Worm (Caenorhabditis elegans) whole organism, L1 larva: ENCODE data around the gene wago-4.

Source experiments
- C34B4.2 ChIP-seq: sonication (generic microtip); optimal IDR thresholded peaks from 2 replicates; lab custom pipeline; 2017; ENCODE audit warnings: mild to moderate bottlenecking, missing genetic modification characterization, missing compliant biosample characterization
- aha-1 ChIP-seq: fragments of 150-350 bp; optimal IDR thresholded peaks from 2 replicates; lab custom pipeline; 2014; ENCODE audit warnings: missing biosample characterization, missing genetic modification characterization
- ceh-88 ChIP-seq: fragments of 200-800 bp; sonication (Bioruptor generic); IDR thresholded peaks from 2 replicates; pipeline ENCODE4 v1.3.6; 2022; ENCODE audit warnings: missing genetic modification characterization, missing compliant biosample characterization
- elt-3 ChIP-seq, 6 experiments: fragments of 150-350 bp in 1 of 6; sonication (generic microtip); optimal IDR thresholded peaks; 2 replicates each; lab custom pipeline; 2017 to 2018; ENCODE audit warnings: missing biosample characterization in 6 of 6, missing genetic modification characterization in 6 of 6, inconsistent platforms in 1 of 6
- lin-35 ChIP-seq, 2 experiments: fragments of 150-350 bp; optimal IDR thresholded peaks; 2 replicates each; lab custom pipeline; 2014; ENCODE audit warnings: missing biosample characterization in 2 of 2, missing genetic modification characterization in 2 of 2, missing genetic modification reagents in 2 of 2
- mef-2 ChIP-seq: fragments of 150-350 bp; optimal IDR thresholded peaks from 2 replicates; lab custom pipeline; 2014; ENCODE audit warnings: missing biosample characterization, missing genetic modification characterization
- pag-3 ChIP-seq: sonication (generic microtip); optimal IDR thresholded peaks from 2 replicates; lab custom pipeline; 2017; ENCODE audit warnings: missing genetic modification characterization, mild to moderate bottlenecking, missing compliant biosample characterization, antibody characterized with exemption, borderline replicate concordance; ENCODE audit not compliant: insufficient read depth
- snpc-4 ChIP-seq: fragments of 150-350 bp; optimal IDR thresholded peaks from 2 replicates; lab custom pipeline; 2014; ENCODE audit warnings: missing biosample characterization, missing genetic modification characterization
- unc-130 ChIP-seq: fragments of 150-350 bp; optimal IDR thresholded peaks from 2 replicates; lab custom pipeline; 2017; ENCODE audit warnings: missing biosample characterization, missing genetic modification characterization, inconsistent platforms
- ztf-11 ChIP-seq, 2 experiments: sonication (generic microtip); optimal IDR thresholded peaks; 2 replicates each; lab custom pipeline; 2016 to 2017; ENCODE audit warnings: missing genetic modification characterization in 2 of 2, missing biosample characterization in 1 of 2, missing compliant biosample characterization in 1 of 2
- ztf-4 ChIP-seq: fragments of 150-350 bp; optimal IDR thresholded peaks from 2 replicates; lab custom pipeline; 2014; ENCODE audit warnings: missing biosample characterization, missing genetic modification characterization

- TF ChIP-seq snpc-4 = no peak
- no peak for TF ChIP-seq C34B4.2 (tag; lab: Kevin White, UChicago)
- TF ChIP-seq ztf-4 = no peak
- no peak for TF ChIP-seq elt-3 (tag; optimal IDR thresholded peaks at IDR 0.05; lab: Kevin White, UChicago)
- TF ChIP-seq ztf-11 (tag; optimal IDR thresholded peaks at IDR 0.05; lab: Kevin White, UChicago) = no peak
- TF ChIP-seq mef-2 (tag; lab: Kevin White, UChicago) = no peak
- no peak for TF ChIP-seq aha-1 (tag; lab: Kevin White, UChicago)
- no peak for TF ChIP-seq unc-130 (tag; lab: Kevin White, UChicago)
- no peak for TF ChIP-seq lin-35 (GFP tag; optimal IDR thresholded peaks at IDR 0.05; lab: Kevin White, UChicago)
- TF ChIP-seq ceh-88 (GFP tag; lab: Robert Waterston, UW) = no peak
- no peak for TF ChIP-seq pag-3 (tag; lab: Kevin White, UChicago)
Observed at ce11 chrII:12968448-12968969, 49.2 kb downstream of the wago-4 start.
